Fruit fly (Drosophila melanogaster): Measurements from ENCODE around the gene Cpr66D.
A peak's percentile ranks its signal among the peaks of the same experiment; 100 is the strongest.

Gene Cpr66D

DNA sequence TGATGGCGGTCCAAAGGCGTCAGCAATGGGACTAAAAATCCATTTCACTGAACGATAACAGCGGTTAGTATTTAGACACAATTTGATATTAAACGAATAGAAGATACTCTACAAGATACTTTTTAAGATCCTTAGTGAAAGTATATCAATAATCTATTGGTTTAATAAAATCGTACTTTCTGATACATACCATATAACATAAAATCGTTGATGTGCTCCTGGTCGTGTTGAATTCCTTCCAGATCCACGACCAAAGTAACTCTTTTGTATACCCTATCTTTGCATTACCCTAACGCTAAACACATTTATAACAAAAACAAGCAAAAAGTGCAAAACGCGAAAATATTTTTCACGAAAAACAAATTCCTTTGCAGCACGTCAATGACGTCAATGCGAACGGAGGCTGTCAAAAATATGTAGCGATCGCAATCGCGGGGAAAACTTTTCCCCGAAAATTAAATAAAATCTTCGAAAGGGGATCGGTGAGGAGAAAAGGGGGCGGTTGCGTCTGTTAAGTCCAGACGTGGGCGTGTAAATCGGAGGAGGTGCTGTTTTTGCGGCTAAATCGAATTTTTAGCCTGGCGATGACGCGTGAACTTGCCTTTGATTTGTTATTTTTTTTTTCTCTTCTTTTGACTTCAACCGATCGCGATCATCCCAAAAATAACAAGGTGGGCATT is 15.1 kb downstream of the Cpr66D start (continued):
- TF ChIP-seq HLH54F (GFP tag; optimal IDR thresholded peaks at IDR 0.05) = no peak
- TF ChIP-seq ab (GFP tag; optimal IDR thresholded peaks at IDR 0.05) = no peak
- peak; percentile 74 for TF ChIP-seq sd (tag; optimal IDR thresholded peaks at IDR 0.05)
- no peak for TF ChIP-seq ATbp (GFP tag; optimal IDR thresholded peaks at IDR 0.05)
- no peak for TF ChIP-seq vvl (GFP tag; IDR thresholded peaks at IDR 0.05)
- TF ChIP-seq CG2875 (GFP tag; optimal IDR thresholded peaks at IDR 0.05) = no peak
- TF ChIP-seq Mad (GFP tag; optimal IDR thresholded peaks at IDR 0.05) = no peak
- no peak for TF ChIP-seq CG17612 (GFP tag; IDR thresholded peaks at IDR 0.05)
- no peak for TF ChIP-seq CG16813 (GFP tag; IDR thresholded peaks at IDR 0.05; ENCODE audit: partially characterized antibody)
- TF ChIP-seq Chrac-16 (GFP tag; optimal IDR thresholded peaks at IDR 0.05) = no peak
- peak; percentile 22 for TF ChIP-seq CG3281 (GFP tag; optimal IDR thresholded peaks at IDR 0.05)
- no peak for TF ChIP-seq tio (GFP tag; optimal IDR thresholded peaks at IDR 0.05)
- no peak for TF ChIP-seq Dip2 (GFP tag; IDR thresholded peaks at IDR 0.05)
- no peak for TF ChIP-seq toy (GFP tag; IDR thresholded peaks at IDR 0.05)
- TF ChIP-seq CG15601 (tag; optimal IDR thresholded peaks at IDR 0.05) = no peak
- no peak for TF ChIP-seq ham (GFP tag; IDR thresholded peaks at IDR 0.05)
- TF ChIP-seq gem (tag; optimal IDR thresholded peaks at IDR 0.05) = no peak
- TF ChIP-seq CG6791 (GFP tag; IDR thresholded peaks at IDR 0.05; ENCODE audit: partially characterized antibody) = no peak
- no peak for TF ChIP-seq dpn (GFP tag; optimal IDR thresholded peaks at IDR 0.05)
- 0 out of 2 replicates have a peak, but pooled peaks have one; percentile 12 for TF ChIP-seq NFAT (GFP tag; IDR thresholded peaks at IDR 0.05)
- no peak for TF ChIP-seq ara (GFP tag; IDR thresholded peaks at IDR 0.05)
- TF ChIP-seq CG3995 (GFP tag; optimal IDR thresholded peaks at IDR 0.05) = no peak
- peak; percentile 46 for TF ChIP-seq Med (GFP tag)
- TF ChIP-seq bbx (GFP tag; IDR thresholded peaks at IDR 0.05; ENCODE audit: partially characterized antibody) = no peak
- no peak for TF ChIP-seq CG43689 (GFP tag; IDR thresholded peaks at IDR 0.05)
- no peak for TF ChIP-seq CG6683 (GFP tag; optimal IDR thresholded peaks at IDR 0.05)
- TF ChIP-seq knrl (GFP tag; IDR thresholded peaks at IDR 0.05; ENCODE audit: partially characterized antibody) = no peak
- TF ChIP-seq CG17829 (tag; optimal IDR thresholded peaks at IDR 0.05) = no peak
- TF ChIP-seq CG4617 (GFP tag; optimal IDR thresholded peaks at IDR 0.05; ENCODE audit: borderline replicate concordance) = no peak
- no peak for TF ChIP-seq Vsx1 (GFP tag; optimal IDR thresholded peaks at IDR 0.05)
- no peak for TF ChIP-seq gsb (GFP tag; IDR thresholded peaks at IDR 0.05)
- peak; percentile 80 for TF ChIP-seq CG12769 (tag; optimal IDR thresholded peaks at IDR 0.05)
- no peak for TF ChIP-seq psq (GFP tag; optimal IDR thresholded peaks at IDR 0.05)
- TF ChIP-seq Dip3 (GFP tag; optimal IDR thresholded peaks at IDR 0.05) = no peak
- no peak for TF ChIP-seq slou (GFP tag; optimal IDR thresholded peaks at IDR 0.05)
- no peak for TF ChIP-seq Ets97D (GFP tag; optimal IDR thresholded peaks at IDR 0.05)
- TF ChIP-seq CG13296 (GFP tag; optimal IDR thresholded peaks at IDR 0.05) = no peak
- TF ChIP-seq CTCF (GFP tag; optimal IDR thresholded peaks at IDR 0.05) = no peak
- TF ChIP-seq Xbp1 (GFP tag; optimal IDR thresholded peaks at IDR 0.05) = no peak
- TF ChIP-seq CG8478 (optimal IDR thresholded peaks at IDR 0.05) = no peak
- TF ChIP-seq CG2120 (GFP tag; optimal IDR thresholded peaks at IDR 0.05) = peak; percentile 14
- no peak for TF ChIP-seq Hr39 (optimal IDR thresholded peaks at IDR 0.05)
- peak; percentile 7 for TF ChIP-seq lab (GFP tag; optimal IDR thresholded peaks at IDR 0.05)
